Fruit fly (Drosophila melanogaster) whole organism, prepupa: ENCODE results near the gene CG5276.

ENCODE experiments used
- Blimp-1 ChIP-seq: fragments of 200-800 bp; sonication (Bioruptor generic); optimal IDR thresholded peaks from 3 replicates; lab custom pipeline; 2017; ENCODE audit warnings: missing biosample characterization, missing genetic modification characterization, mild to moderate bottlenecking, moderate library complexity, missing genetic modification reagents
- CG16779 ChIP-seq: fragments of 200-800 bp; sonication (Bioruptor generic); optimal IDR thresholded peaks from 3 replicates; lab custom pipeline; 2017; ENCODE audit warnings: missing biosample characterization, mild to moderate bottlenecking, missing genetic modification characterization
- CG34406 ChIP-seq: fragments of 200-800 bp; sonication (Bioruptor generic); optimal IDR thresholded peaks from 3 replicates; lab custom pipeline; 2016; ENCODE audit warnings: missing biosample characterization, missing genetic modification characterization
- CG4318 ChIP-seq: fragments of 200-800 bp; sonication (Bioruptor generic); optimal IDR thresholded peaks from 3 replicates; lab custom pipeline; 2017; ENCODE audit warnings: missing biosample characterization, mild to moderate bottlenecking, missing genetic modification characterization
- CG6276 ChIP-seq: fragments of 200-800 bp; sonication (Bioruptor generic); optimal IDR thresholded peaks from 2 replicates; lab custom pipeline; 2017; ENCODE audit warnings: missing biosample characterization, mild to moderate bottlenecking, missing genetic modification characterization
- CG6854 ChIP-seq: fragments of 200-800 bp; sonication (Bioruptor generic); optimal IDR thresholded peaks from 2 replicates; lab custom pipeline; 2017; ENCODE audit warnings: missing biosample characterization, mild to moderate bottlenecking, missing genetic modification characterization
- CG8119 ChIP-seq: fragments of 200-800 bp; sonication (Bioruptor generic); IDR thresholded peaks from 3 replicates; pipeline ENCODE4 v1.3.6; 2022; ENCODE audit warnings: missing biosample characterization, missing genetic modification characterization
- Hr39 ChIP-seq: fragments of 200-800 bp; sonication (Bioruptor generic); optimal IDR thresholded peaks from 2 replicates; lab custom pipeline; 2016; ENCODE audit warnings: missing biosample characterization, missing genetic modification characterization
- Sox14 ChIP-seq: fragments of 200-800 bp; sonication (Bioruptor generic); optimal IDR thresholded peaks from 3 replicates; lab custom pipeline; 2016; ENCODE audit warnings: missing biosample characterization, missing genetic modification characterization
- dsx ChIP-seq: fragments of 200-800 bp; optimal IDR thresholded peaks from 3 replicates; lab custom pipeline; 2019; ENCODE audit warnings: missing biosample characterization, mild to moderate bottlenecking, missing genetic modification characterization, moderate library complexity; ENCODE audit not compliant: poor library complexity, severe bottlenecking
- eg ChIP-seq: fragments of 200-800 bp; sonication (Bioruptor generic); IDR thresholded peaks from 3 replicates; pipeline ENCODE4 v1.3.6; 2022; ENCODE audit warnings: missing biosample characterization, missing genetic modification characterization
- esn ChIP-seq: fragments of 200-800 bp; sonication (Bioruptor generic); optimal IDR thresholded peaks from 2 replicates; lab custom pipeline; 2016; ENCODE audit warnings: missing biosample characterization, mild to moderate bottlenecking, missing genetic modification characterization, moderate library complexity
- fd59A ChIP-seq: fragments of 200-800 bp; sonication (Bioruptor generic); optimal IDR thresholded peaks from 2 replicates; lab custom pipeline; 2017; ENCODE audit warnings: missing biosample characterization, mild to moderate bottlenecking, missing genetic modification characterization, missing genetic modification reagents
- vri ChIP-seq: fragments of 200-800 bp; sonication (Bioruptor generic); optimal IDR thresholded peaks from 3 replicates; lab custom pipeline; 2016; ENCODE audit warnings: missing biosample characterization, mild to moderate bottlenecking, missing genetic modification characterization

DNA sequence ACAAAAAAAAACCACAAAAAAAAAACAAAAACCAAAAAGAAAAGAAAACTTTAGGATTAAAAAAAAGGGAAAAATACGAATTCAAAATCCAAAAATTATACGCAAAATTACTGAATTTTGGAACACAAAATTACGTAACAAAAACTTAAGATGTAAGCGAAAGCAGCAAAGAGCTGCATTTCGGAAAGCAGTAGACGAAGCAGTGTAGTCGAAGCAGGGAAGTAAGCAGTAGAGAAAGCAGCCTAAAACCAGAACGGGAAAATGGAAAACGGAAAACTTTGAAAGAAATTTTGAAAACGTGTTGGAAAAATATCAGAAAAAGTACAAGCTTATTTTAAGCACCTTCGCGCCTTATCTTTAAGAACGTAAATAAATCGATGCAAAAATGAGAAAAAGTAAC is 28.6 kb upstream of the CG5276 start:
- TF ChIP-seq CG4318 (GFP tag; lab: Kevin White, UChicago): no peak
- TF ChIP-seq Sox14: no peak
- no peak for TF ChIP-seq fd59A (GFP tag; lab: Kevin White, UChicago)
- no peak for TF ChIP-seq Hr39 (GFP tag; lab: Kevin White, UChicago)
- no peak for TF ChIP-seq esn (GFP tag; lab: Kevin White, UChicago)
- TF ChIP-seq Blimp-1: no peak
- TF ChIP-seq CG8119 (GFP tag; lab: Robert Waterston, UW): no peak
- no peak for TF ChIP-seq vri (GFP tag; lab: Kevin White, UChicago)
- no peak for TF ChIP-seq CG16779 (tag; lab: Kevin White, UChicago)
- no peak for TF ChIP-seq CG6854
- no peak for TF ChIP-seq CG6276 (GFP tag; lab: Kevin White, UChicago)
- no peak for TF ChIP-seq CG34406 (GFP tag; lab: Kevin White, UChicago)
- no peak for TF ChIP-seq dsx
- no peak for TF ChIP-seq eg
